Worm (Caenorhabditis elegans) whole organism, L4 larva: Measurements from ENCODE around the gene dnj-22.

ENCODE experiments used
- F44E2.7 ChIP-seq: fragments of 200-800 bp; sonication (Bioruptor generic); IDR thresholded peaks from 2 replicates; pipeline ENCODE4 v2.1.2; 2022; ENCODE audit warnings: missing genetic modification characterization, missing compliant biosample characterization
- aha-1 ChIP-seq: fragments of 150-350 bp; peaks from one replicate; lab custom pipeline; 2014; ENCODE audit warnings: missing biosample characterization, missing genetic modification characterization
- arid-1 ChIP-seq: fragments of 200-800 bp; sonication (Bioruptor generic); conservative IDR thresholded peaks from 2 replicates; pipeline ENCODE4 v1.3.6; 2022; ENCODE audit warnings: missing genetic modification reagents, missing genetic modification characterization, missing compliant biosample characterization
- dpl-1 ChIP-seq: fragments of 150-350 bp; optimal IDR thresholded peaks from 2 replicates; lab custom pipeline; 2014; ENCODE audit warnings: missing biosample characterization, missing genetic modification reagents, missing genetic modification characterization
- lin-1 ChIP-seq: fragments of 200-800 bp; sonication (Bioruptor generic); IDR thresholded peaks from 2 replicates; pipeline ENCODE4 v1.3.6; 2022; ENCODE audit warnings: missing genetic modification reagents, missing genetic modification characterization, missing compliant biosample characterization
- lin-15B ChIP-seq: fragments of 150-350 bp; sonication (generic microtip); optimal IDR thresholded peaks from 3 replicates; lab custom pipeline; 2014; ENCODE audit warnings: missing biosample characterization, missing genetic modification characterization
- mep-1 ChIP-seq: fragments of 150-350 bp; sonication (generic microtip); optimal IDR thresholded peaks from 3 replicates; lab custom pipeline; 2014; ENCODE audit warnings: missing biosample characterization, missing genetic modification characterization
- nhr-11 ChIP-seq: fragments of 150-350 bp; optimal IDR thresholded peaks from 2 replicates; lab custom pipeline; 2014; ENCODE audit warnings: missing biosample characterization, missing genetic modification characterization
- nhr-237 ChIP-seq: sonication (generic microtip); optimal IDR thresholded peaks from 2 replicates; lab custom pipeline; 2017; ENCODE audit warnings: missing biosample characterization, missing genetic modification characterization
- nhr-25 ChIP-seq: sonication (generic microtip); optimal IDR thresholded peaks from 2 replicates; lab custom pipeline; 2017; ENCODE audit warnings: missing genetic modification characterization, mild to moderate bottlenecking, missing compliant biosample characterization, antibody characterized with exemption, moderate library complexity, borderline replicate concordance; ENCODE audit not compliant: insufficient read depth
- snpc-4 ChIP-seq: fragments of 150-350 bp; optimal IDR thresholded peaks from 2 replicates; lab custom pipeline; 2014; ENCODE audit warnings: missing biosample characterization, missing genetic modification characterization
- unc-130 ChIP-seq: sonication (generic microtip); optimal IDR thresholded peaks from 2 replicates; lab custom pipeline; 2016; ENCODE audit warnings: missing genetic modification reagents, missing genetic modification characterization, missing compliant biosample characterization

ce11 chrV:8470906-8471305 is 9.0 kb upstream of the dnj-22 start, which contains the start of gene gplb-1:
- TF ChIP-seq lin-15B (no peak), mep-1 (tag; lab: Kevin White, UChicago) (no peak), F44E2.7 (GFP tag; lab: Robert Waterston, UW) (no peak), nhr-11 (no peak), unc-130 (no peak), lin-1 (GFP tag; lab: Robert Waterston, UW) (no peak), nhr-25 (no peak), snpc-4 (tag; lab: Kevin White, UChicago) (no peak), arid-1 (GFP tag; lab: Robert Waterston, UW) (no peak), nhr-237 (tag; lab: Kevin White, UChicago) (no peak), aha-1 (peak; percentile 89), dpl-1 (no peak)
